Worm (Caenorhabditis elegans): ENCODE measurements around the gene sgn-1.

Gene sgn-1

ce11 chrII:8794072-8794471 is 10.6 kb upstream of the sgn-1 start, which contains the start of gene F07H5.7:
Gene F07H5.7 (minus strand): TSS chrII:8794172.
- no peak for TF ChIP-seq xbp-1 (tag; optimal IDR thresholded peaks at IDR 0.05)
- TF ChIP-seq ceh-82 (tag; optimal IDR thresholded peaks at IDR 0.05) = no peak

- TF ChIP-seq nhr-20 (tag; optimal IDR thresholded peaks at IDR 0.05) (no peak), nhr-84 (tag; optimal IDR thresholded peaks at IDR 0.05) (no peak), alr-1 (tag; optimal IDR thresholded peaks at IDR 0.05; ENCODE audit: borderline replicate concordance) (no peak), C34B4.2 (tag; optimal IDR thresholded peaks at IDR 0.05) (no peak), nhr-77 (tag; optimal IDR thresholded peaks at IDR 0.05) (no peak), hlh-17 (GFP tag; optimal IDR thresholded peaks at IDR 0.05; ENCODE audit: borderline replicate concordance) (no peak), fkh-8 (tag; optimal IDR thresholded peaks at IDR 0.05) (no peak), C16A3.4 (tag; optimal IDR thresholded peaks at IDR 0.05) (no peak), irx-1 (tag; optimal IDR thresholded peaks at IDR 0.05) (no peak), lin-39 (tag; optimal IDR thresholded peaks at IDR 0.05) (no peak), zip-4 (GFP tag; optimal IDR thresholded peaks at IDR 0.05) (no peak), hpl-2 (GFP tag; optimal IDR thresholded peaks at IDR 0.05) (no peak), unc-98 (GFP tag; IDR thresholded peaks at IDR 0.05) (no peak), nhr-85 (tag) (no peak), elt-3 (tag; optimal IDR thresholded peaks at IDR 0.05) (no peak), pax-3 (tag; optimal IDR thresholded peaks at IDR 0.05) (no peak), swsn-7 (tag; optimal IDR thresholded peaks at IDR 0.05) (no peak), elt-2 (tag; optimal IDR thresholded peaks at IDR 0.05) (no peak)
These were observed 9.2 kb upstream of the sgn-1 start, which contains the start of gene idpa-2 for ce11 chrII:8792640-8793039. Gene idpa-2 (minus strand): TSS chrII:8792740.

- peak; percentile 83 for TF ChIP-seq aly-2 (tag; optimal IDR thresholded peaks at IDR 0.05)
- no peak for TF ChIP-seq lin-35 (GFP tag; optimal IDR thresholded peaks at IDR 0.05)
- TF ChIP-seq nhr-85 (tag) = peak; percentile 74
- TF ChIP-seq ztf-11 (tag; optimal IDR thresholded peaks at IDR 0.05) = peak in 1 of 2 experiments; percentile 17
- peak; percentile 19 for TF ChIP-seq lin-13 (GFP tag; optimal IDR thresholded peaks at IDR 0.05)
- no peak for TF ChIP-seq mep-1 (tag; optimal IDR thresholded peaks at IDR 0.05)
- no peak for TF ChIP-seq efl-1 (optimal IDR thresholded peaks at IDR 0.05)
- TF ChIP-seq efl-1 (GFP tag; optimal IDR thresholded peaks at IDR 0.05 in 1 of 2) = peak in 1 of 2 experiments; percentile 92
- no peak for TF ChIP-seq snu-23 (GFP tag; optimal IDR thresholded peaks at IDR 0.05)
- TF ChIP-seq dsc-1 (tag; optimal IDR thresholded peaks at IDR 0.05) = peak; percentile 22
- peak; percentile 54 for TF ChIP-seq nhr-71 (tag; optimal IDR thresholded peaks at IDR 0.05)
- peak; percentile 9 for TF ChIP-seq zip-4 (GFP tag; optimal IDR thresholded peaks at IDR 0.05)
- TF ChIP-seq tlp-1 (tag; optimal IDR thresholded peaks at IDR 0.05) = no peak
- TF ChIP-seq blmp-1 (tag; optimal IDR thresholded peaks at IDR 0.05) = peak; percentile 9
- no peak for TF ChIP-seq skn-1 (tag; optimal IDR thresholded peaks at IDR 0.05)
- TF ChIP-seq nhr-90 (tag; optimal IDR thresholded peaks at IDR 0.05; ENCODE audit: poor library complexity) = peak; percentile 65
- TF ChIP-seq nhr-20 (tag; optimal IDR thresholded peaks at IDR 0.05) = peak; percentile 23
- TF ChIP-seq ztf-4 (tag; optimal IDR thresholded peaks at IDR 0.05) = peak; percentile 81
- peak; percentile 35 to 38 for TF ChIP-seq lsy-2 (tag; optimal IDR thresholded peaks at IDR 0.05)
- TF ChIP-seq nhr-47 (tag; optimal IDR thresholded peaks at IDR 0.05) = peak; percentile 58
- peak; percentile 8 for TF ChIP-seq C16A3.4 (tag; optimal IDR thresholded peaks at IDR 0.05)
- peak; percentile 42 for TF ChIP-seq elt-2 (tag; optimal IDR thresholded peaks at IDR 0.05)
- TF ChIP-seq swsn-7 (tag; optimal IDR thresholded peaks at IDR 0.05) = peak; percentile 25
- no peak for TF ChIP-seq F16B12.6 (tag; optimal IDR thresholded peaks at IDR 0.05)
- peak; percentile 88 for TF ChIP-seq ama-1 (optimal IDR thresholded peaks at IDR 0.05)
- TF ChIP-seq irx-1 (tag; optimal IDR thresholded peaks at IDR 0.05) = peak; percentile 2
- no peak for TF ChIP-seq fkh-8 (tag; optimal IDR thresholded peaks at IDR 0.05)
These were observed 6.5 kb upstream of the sgn-1 start, which contains the start of gene F07H5.13 for ce11 chrII:8789828-8790558. Gene F07H5.13 (plus strand): TSS chrII:8790557.

Measured in whole organism, L1 larva.